Worm (Caenorhabditis elegans) whole organism, L2 larva: Measurements from ENCODE around the gene M106.2.
A peak's percentile ranks its signal among the peaks of the same experiment; 100 is the strongest.

Source experiments
- C34F6.9 ChIP-seq: fragments of 150-350 bp; optimal IDR thresholded peaks from 2 replicates; lab custom pipeline; 2014; ENCODE audit warnings: missing biosample characterization, missing genetic modification characterization
- F13H6.1 ChIP-seq: sonication (generic microtip); optimal IDR thresholded peaks from 2 replicates; lab custom pipeline; 2016; ENCODE audit warnings: missing genetic modification characterization, missing compliant biosample characterization
- R02D3.7 ChIP-seq: fragments of 150-350 bp; optimal IDR thresholded peaks from 2 replicates; lab custom pipeline; 2014; ENCODE audit warnings: missing biosample characterization, missing genetic modification characterization
- Y55F3AM.14 ChIP-seq: fragments of 200-800 bp; sonication (Bioruptor generic); optimal IDR thresholded peaks from 2 replicates; lab custom pipeline; 2018; ENCODE audit warnings: mild to moderate bottlenecking, missing genetic modification characterization, missing compliant biosample characterization
- ZK546.5 ChIP-seq: sonication (generic microtip); optimal IDR thresholded peaks from 2 replicates; lab custom pipeline; 2017; ENCODE audit warnings: missing biosample characterization, missing genetic modification characterization
- alr-1 ChIP-seq: fragments of 150-350 bp; optimal IDR thresholded peaks from 2 replicates; lab custom pipeline; 2014; ENCODE audit warnings: missing biosample characterization, missing genetic modification characterization
- ama-1 ChIP-seq: fragments of 150-350 bp; optimal IDR thresholded peaks from 2 replicates; lab custom pipeline; 2018; ENCODE audit warnings: inconsistent platforms
- blmp-1 ChIP-seq: sonication (generic microtip); optimal IDR thresholded peaks from 2 replicates; lab custom pipeline; 2017; ENCODE audit warnings: missing genetic modification characterization, mild to moderate bottlenecking, missing compliant biosample characterization, antibody characterized with exemption, moderate library complexity; ENCODE audit not compliant: insufficient read depth
- crh-2 ChIP-seq: sonication (generic microtip); optimal IDR thresholded peaks from 2 replicates; lab custom pipeline; 2017; ENCODE audit warnings: missing biosample characterization, missing genetic modification characterization
- egl-27 ChIP-seq: sonication (generic microtip); optimal IDR thresholded peaks from 3 replicates; lab custom pipeline; 2017; ENCODE audit warnings: missing biosample characterization, missing genetic modification reagents, missing genetic modification characterization
- elt-1 ChIP-seq: fragments of 150-350 bp; optimal IDR thresholded peaks from 2 replicates; lab custom pipeline; 2014; ENCODE audit warnings: missing biosample characterization, missing genetic modification characterization
- elt-3 ChIP-seq: sonication (generic microtip); optimal IDR thresholded peaks from 2 replicates; lab custom pipeline; 2017; ENCODE audit warnings: missing biosample characterization, missing genetic modification characterization
- fos-1 ChIP-seq: fragments of 150-350 bp; optimal IDR thresholded peaks from 2 replicates; lab custom pipeline; 2014; ENCODE audit warnings: missing biosample characterization, missing genetic modification characterization
- gmeb-1 ChIP-seq: fragments of 150-350 bp; optimal IDR thresholded peaks from 2 replicates; lab custom pipeline; 2014; ENCODE audit warnings: missing biosample characterization, missing genetic modification characterization
- lin-11 ChIP-seq: fragments of 150-350 bp; sonication (generic microtip); optimal IDR thresholded peaks from 2 replicates; lab custom pipeline; 2014; ENCODE audit warnings: missing biosample characterization, missing genetic modification characterization, inconsistent platforms, mixed read lengths
- lin-13 ChIP-seq: fragments of 150-350 bp; optimal IDR thresholded peaks from 2 replicates; lab custom pipeline; 2014; ENCODE audit warnings: missing biosample characterization, missing genetic modification reagents, missing genetic modification characterization
- lin-39 ChIP-seq: fragments of 150-350 bp; optimal IDR thresholded peaks from 2 replicates; lab custom pipeline; 2014; ENCODE audit warnings: missing biosample characterization, missing genetic modification reagents, missing genetic modification characterization
- lsy-2 ChIP-seq, 2 experiments: fragments of 150-350 bp in 1 of 2; sonication (generic microtip) in 1 of 2; optimal IDR thresholded peaks; 2 replicates each; lab custom pipeline; 2014 to 2017; ENCODE audit warnings: missing biosample characterization in 2 of 2, missing genetic modification characterization in 2 of 2
- mab-5 ChIP-seq: fragments of 150-350 bp; optimal IDR thresholded peaks from 2 replicates; lab custom pipeline; 2014; ENCODE audit warnings: missing biosample characterization, missing genetic modification characterization
- mbf-1 ChIP-seq: sonication (generic microtip); optimal IDR thresholded peaks from 2 replicates; lab custom pipeline; 2017; ENCODE audit warnings: missing biosample characterization, missing genetic modification characterization
- nhr-10 ChIP-seq: sonication (generic microtip); optimal IDR thresholded peaks from 2 replicates; lab custom pipeline; 2017; ENCODE audit warnings: missing biosample characterization, missing genetic modification characterization
- nhr-11 ChIP-seq: fragments of 150-350 bp; optimal IDR thresholded peaks from 2 replicates; lab custom pipeline; 2014; ENCODE audit warnings: missing biosample characterization, missing genetic modification characterization
- nhr-129 ChIP-seq: fragments of 150-350 bp; optimal IDR thresholded peaks from 2 replicates; lab custom pipeline; 2014; ENCODE audit warnings: missing biosample characterization, missing genetic modification characterization
- nhr-21 ChIP-seq: fragments of 150-350 bp; optimal IDR thresholded peaks from 2 replicates; lab custom pipeline; 2014; ENCODE audit warnings: missing biosample characterization, missing genetic modification characterization
- nhr-23 ChIP-seq: fragments of 150-350 bp; optimal IDR thresholded peaks from 2 replicates; lab custom pipeline; 2014; ENCODE audit warnings: missing biosample characterization, missing genetic modification reagents, missing genetic modification characterization
- nhr-237 ChIP-seq: fragments of 150-350 bp; optimal IDR thresholded peaks from 2 replicates; lab custom pipeline; 2014; ENCODE audit warnings: missing biosample characterization, missing genetic modification characterization
- nhr-6 ChIP-seq: fragments of 150-350 bp; optimal IDR thresholded peaks from 2 replicates; lab custom pipeline; 2014; ENCODE audit warnings: missing biosample characterization, missing genetic modification characterization
- nhr-77 ChIP-seq: fragments of 150-350 bp; optimal IDR thresholded peaks from 2 replicates; lab custom pipeline; 2014; ENCODE audit warnings: missing biosample characterization, missing genetic modification characterization
- peb-1 ChIP-seq: fragments of 150-350 bp; optimal IDR thresholded peaks from 2 replicates; lab custom pipeline; 2014; ENCODE audit warnings: missing biosample characterization, missing genetic modification characterization
- sem-4 ChIP-seq: fragments of 150-350 bp; optimal IDR thresholded peaks from 2 replicates; lab custom pipeline; 2014; ENCODE audit warnings: missing biosample characterization, missing genetic modification reagents, missing genetic modification characterization
- skn-1 ChIP-seq: sonication (generic microtip); optimal IDR thresholded peaks from 2 replicates; lab custom pipeline; 2017; ENCODE audit warnings: missing biosample characterization, missing genetic modification characterization
- sma-3 ChIP-seq: sonication (generic microtip); optimal IDR thresholded peaks from 2 replicates; lab custom pipeline; 2016; ENCODE audit warnings: missing genetic modification reagents, missing genetic modification characterization, missing compliant biosample characterization
- snpc-4 ChIP-seq: fragments of 150-350 bp; optimal IDR thresholded peaks from 2 replicates; lab custom pipeline; 2014; ENCODE audit warnings: missing biosample characterization, missing genetic modification characterization
- unc-39 ChIP-seq: fragments of 150-350 bp; optimal IDR thresholded peaks from 2 replicates; lab custom pipeline; 2014; ENCODE audit warnings: missing biosample characterization, missing genetic modification characterization
- unc-55 ChIP-seq: fragments of 150-350 bp; sonication (generic microtip); optimal IDR thresholded peaks from 3 replicates; lab custom pipeline; 2014; ENCODE audit warnings: missing biosample characterization, missing genetic modification reagents, missing genetic modification characterization
- unc-62 ChIP-seq: fragments of 150-350 bp; optimal IDR thresholded peaks from 2 replicates; lab custom pipeline; 2014; ENCODE audit warnings: missing biosample characterization, missing genetic modification reagents, missing genetic modification characterization

The M106.2 gene

ce11 chrII:10810690-10811089, 39.1 kb downstream of the M106.2 start, which contains the start of gene msrp-7:
msrp-7 (plus strand) TSS chrII:10810990.
- TF ChIP-seq nhr-23 (tag; lab: Kevin White, UChicago) (no peak), egl-27 (tag; lab: Kevin White, UChicago) (no peak), unc-39 (tag; lab: Kevin White, UChicago) (no peak), lin-11 (tag; lab: Kevin White, UChicago) (no peak), ZK546.5 (tag; lab: Kevin White, UChicago) (no peak), blmp-1 (tag; lab: Kevin White, UChicago) (no peak), alr-1 (tag; lab: Kevin White, UChicago) (no peak), mab-5 (tag; lab: Kevin White, UChicago) (no peak)

- TF ChIP-seq nhr-237 (no peak), nhr-77 (tag; lab: Kevin White, UChicago) (no peak), elt-3 (tag; lab: Kevin White, UChicago) (no peak)
- TF ChIP-seq, all 48 proteins: peak for 0
Measured at ce11 chrII:10808708-10809343, 41.0 kb downstream of the M106.2 start, which contains the start of gene R06F6.14. R06F6.14 (plus strand) TSS chrII:10809293.

DNA sequence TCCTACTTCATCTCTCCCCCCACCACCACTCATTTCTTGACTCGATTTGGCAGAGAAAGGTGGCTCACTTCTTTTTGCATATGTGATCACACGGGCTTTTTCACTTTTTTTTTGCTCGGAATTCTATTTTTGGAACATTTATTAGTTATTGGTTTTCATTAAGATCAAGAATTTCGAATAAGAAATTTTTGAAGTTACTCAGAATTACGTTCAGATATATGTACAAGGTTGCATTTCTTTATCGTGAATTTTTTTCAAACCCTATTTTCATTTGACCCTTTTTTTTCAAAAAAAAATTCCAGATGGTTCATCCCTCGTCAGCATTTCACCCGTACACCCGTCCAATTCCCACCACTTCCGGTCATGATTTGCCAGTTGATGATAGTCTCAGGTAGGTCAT, 44.4 kb downstream of the M106.2 start, which contains the start of gene ceh-62:
TSS of gene ceh-62 (plus strand) at position 301 of the 400 bp plus-strand sequence.
- TF ChIP-seq sem-4: no peak
- no peak for TF ChIP-seq nhr-11 (tag; lab: Kevin White, UChicago)

DNA sequence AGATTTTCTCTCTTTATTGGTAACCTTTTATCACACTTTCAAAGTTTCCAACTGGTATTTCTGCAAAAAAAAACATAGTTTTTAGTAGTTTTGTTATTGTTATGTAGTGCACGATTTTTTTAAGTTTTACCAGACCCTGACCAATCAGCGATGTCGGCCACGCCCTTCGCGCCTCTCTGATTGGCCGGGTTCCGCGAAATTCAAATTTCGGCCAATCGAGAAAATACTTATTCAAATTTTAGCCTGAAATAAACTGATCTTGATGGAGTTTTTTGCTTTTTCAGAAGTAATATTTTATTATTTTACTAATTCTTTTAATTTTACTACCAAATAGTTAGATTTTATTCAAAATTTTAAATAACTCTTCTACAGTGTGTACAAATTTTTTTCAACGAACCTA, 44.9 kb downstream of the M106.2 start:
- TF ChIP-seq lin-39 (tag; lab: Kevin White, UChicago) (no peak), lin-13 (GFP tag; lab: Kevin White, UChicago) (no peak), unc-62 (GFP tag; lab: Kevin White, UChicago) (no peak), nhr-6 (tag; lab: Kevin White, UChicago) (no peak), fos-1 (tag; lab: Kevin White, UChicago) (no peak), elt-1 (no peak), alr-1 (tag; lab: Kevin White, UChicago) (no peak), mbf-1 (tag; lab: Kevin White, UChicago) (no peak), sma-3 (GFP tag; lab: Kevin White, UChicago) (no peak), unc-39 (tag; lab: Kevin White, UChicago) (no peak)

ce11 chrII:10804442-10804841, 45.4 kb downstream of the M106.2 start:
- TF ChIP-seq unc-55 (no peak), skn-1 (tag; lab: Kevin White, UChicago) (no peak), ZK546.5 (tag; lab: Kevin White, UChicago) (no peak)

ce11 chrII:10800209-10800608, 49.6 kb downstream of the M106.2 start:
- TF ChIP-seq nhr-21: no peak
- TF ChIP-seq nhr-10 (tag; lab: Kevin White, UChicago): no peak
- no peak for TF ChIP-seq mbf-1 (tag; lab: Kevin White, UChicago)
- TF ChIP-seq lin-13 (GFP tag; lab: Kevin White, UChicago): no peak
- no peak for TF ChIP-seq Y55F3AM.14
- no peak for TF ChIP-seq mab-5 (tag; lab: Kevin White, UChicago)
- TF ChIP-seq blmp-1 (tag; lab: Kevin White, UChicago): no peak
- TF ChIP-seq C34F6.9 (tag; lab: Kevin White, UChicago): peak; percentile 34
- TF ChIP-seq snpc-4 (tag; lab: Kevin White, UChicago): no peak
- peak in 1 of 2 experiments; percentile 37 for TF ChIP-seq lsy-2 (tag; optimal IDR thresholded peaks at IDR 0.05; lab: Kevin White, UChicago)

ce11 chrII:10798429-10798893, 51.3 kb downstream of the M106.2 start, which contains the start of gene npp-19:
npp-19 (minus strand) TSS chrII:10798479.
- TF ChIP-seq unc-55 (peak; percentile 87), lsy-2 (tag; optimal IDR thresholded peaks at IDR 0.05; lab: Kevin White, UChicago) (peak; percentile 76 to 87), snpc-4 (tag; lab: Kevin White, UChicago) (no peak), blmp-1 (tag; lab: Kevin White, UChicago) (peak; percentile 38), nhr-77 (tag; lab: Kevin White, UChicago) (peak; percentile 67), ama-1 (lab: Kevin White, UChicago) (no peak), crh-2 (tag; lab: Kevin White, UChicago) (peak; percentile 60), peb-1 (no peak), lin-13 (GFP tag; lab: Kevin White, UChicago) (peak; percentile 52), R02D3.7 (peak; percentile 42), nhr-129 (peak; percentile 56), fos-1 (tag; lab: Kevin White, UChicago) (peak; percentile 48), C34F6.9 (tag; lab: Kevin White, UChicago) (peak; percentile 76), F13H6.1 (peak; percentile 42), gmeb-1 (tag; lab: Kevin White, UChicago) (peak; percentile 99), nhr-21 (peak; percentile 50), sem-4 (peak; percentile 10), sma-3 (GFP tag; lab: Kevin White, UChicago) (peak; percentile 47), mab-5 (tag; lab: Kevin White, UChicago) (peak; percentile 46), unc-39 (tag; lab: Kevin White, UChicago) (no peak), mbf-1 (tag; lab: Kevin White, UChicago) (no peak)
